Fruit fly (Drosophila melanogaster): ENCODE results near the gene Lkb1.

The Lkb1 gene

dm6 chr3R:13683624-13684568 is 7.5 kb downstream of the Lkb1 start, which contains the start of gene flfl (continued):
- TF ChIP-seq CG14050 (GFP tag; IDR thresholded peaks at IDR 0.05) (no peak), Mes4 (GFP tag; optimal IDR thresholded peaks at IDR 0.05) (no peak), tgo (GFP tag; IDR thresholded peaks at IDR 0.05) (no peak), CG15601 (tag; optimal IDR thresholded peaks at IDR 0.05) (no peak), CG15073 (GFP tag; optimal IDR thresholded peaks at IDR 0.05) (no peak), gt (GFP tag; IDR thresholded peaks at IDR 0.05) (no peak), CG17361 (GFP tag; IDR thresholded peaks at IDR 0.05) (no peak), CG10274 (GFP tag; optimal IDR thresholded peaks at IDR 0.05) (no peak), Doc2 (GFP tag; IDR thresholded peaks at IDR 0.05) (no peak), Ets65A (GFP tag) (no peak), ranshi (GFP tag; IDR thresholded peaks at IDR 0.05) (no peak), Drgx (GFP tag; IDR thresholded peaks at IDR 0.05) (no peak), CG13624 (GFP tag; optimal IDR thresholded peaks at IDR 0.05) (peak; percentile 34), Hmr (GFP tag; optimal IDR thresholded peaks at IDR 0.05) (peak; percentile 52), Aef1 (GFP tag; IDR thresholded peaks at IDR 0.05) (no peak), dan (GFP tag; IDR thresholded peaks at IDR 0.05) (no peak), Meics (GFP tag; optimal IDR thresholded peaks at IDR 0.05) (no peak), CG32767 (GFP tag; IDR thresholded peaks at IDR 0.05) (no peak), h (optimal IDR thresholded peaks at IDR 0.05) (no peak), CG1233 (GFP tag; optimal IDR thresholded peaks at IDR 0.05) (no peak), C15 (GFP tag; IDR thresholded peaks at IDR 0.05) (no peak), CG15269 (tag; optimal IDR thresholded peaks at IDR 0.05) (no peak), Doc3 (GFP tag; IDR thresholded peaks at IDR 0.05; ENCODE audit: partially characterized antibody) (no peak), Eip74EF (GFP tag; optimal IDR thresholded peaks at IDR 0.05) (no peak), Rfx (GFP tag; IDR thresholded peaks at IDR 0.05) (no peak), unpg (GFP tag; optimal IDR thresholded peaks at IDR 0.05) (no peak), tap (tag; optimal IDR thresholded peaks at IDR 0.05) (no peak), CG1603 (tag; optimal IDR thresholded peaks at IDR 0.05) (peak; percentile 78), CG3163 (GFP tag; optimal IDR thresholded peaks at IDR 0.05) (peak; percentile 39), CG12219 (GFP tag; optimal IDR thresholded peaks at IDR 0.05) (peak; percentile 24), HLH3B (GFP tag; IDR thresholded peaks at IDR 0.05) (no peak), ro (GFP tag; IDR thresholded peaks at IDR 0.05) (no peak), Tbp (GFP tag; optimal IDR thresholded peaks at IDR 0.05) (peak; percentile 5), peb (GFP tag; IDR thresholded peaks at IDR 0.05) (no peak), MESR4 (GFP tag; optimal IDR thresholded peaks at IDR 0.05) (peak; percentile 94), CG2129 (GFP tag; IDR thresholded peaks at IDR 0.05; ENCODE audit: partially characterized antibody) (no peak), so (GFP tag; IDR thresholded peaks at IDR 0.05) (no peak), Hmx (GFP tag; optimal IDR thresholded peaks at IDR 0.05) (no peak), Trl (optimal IDR thresholded peaks at IDR 0.05) (peak; percentile 100), Trl (GFP tag; optimal IDR thresholded peaks at IDR 0.05) (peak; percentile 61), Hr39 (optimal IDR thresholded peaks at IDR 0.05) (no peak), NC2β (GFP tag; optimal IDR thresholded peaks at IDR 0.05) (no peak), pros (GFP tag; optimal IDR thresholded peaks at IDR 0.05) (no peak), eve (GFP tag; optimal IDR thresholded peaks at IDR 0.05) (no peak), CG11398 (GFP tag; optimal IDR thresholded peaks at IDR 0.05) (no peak), al (GFP tag; IDR thresholded peaks at IDR 0.05) (no peak), ato (GFP tag; IDR thresholded peaks at IDR 0.05; ENCODE audit: partially characterized antibody) (no peak), sisA (GFP tag; IDR thresholded peaks at IDR 0.05) (no peak), Six4 (GFP tag; optimal IDR thresholded peaks at IDR 0.05) (no peak), HLH54F (GFP tag; optimal IDR thresholded peaks at IDR 0.05) (peak; percentile 11), toy (GFP tag; IDR thresholded peaks at IDR 0.05) (no peak), CG7963 (GFP tag; IDR thresholded peaks at IDR 0.05; ENCODE audit: partially characterized antibody) (no peak)

Measured in whole organism, embryonic.